Worm (Caenorhabditis elegans) whole organism, young adult: ENCODE results near the gene ints-11.
A peak's percentile ranks its signal among the peaks of the same experiment; 100 is the strongest.

Source experiments
- B0261.1 ChIP-seq: sonication (generic microtip); optimal IDR thresholded peaks from 2 replicates; lab custom pipeline; 2016; ENCODE audit warnings: mild to moderate bottlenecking, missing genetic modification characterization, moderate library complexity, missing compliant biosample characterization
- C06A6.2 ChIP-seq: fragments of 200-800 bp; sonication (Bioruptor generic); conservative IDR thresholded peaks from 2 replicates; pipeline ENCODE4 v1.3.6; 2022; ENCODE audit warnings: missing genetic modification characterization, missing compliant biosample characterization
- F10E7.11 ChIP-seq: sonication (generic microtip); optimal IDR thresholded peaks from 2 replicates; lab custom pipeline; 2017; ENCODE audit warnings: mild to moderate bottlenecking, missing genetic modification characterization, moderate library complexity, missing compliant biosample characterization
- F22D6.2 ChIP-seq: sonication (generic microtip); optimal IDR thresholded peaks from 2 replicates; lab custom pipeline; 2016; ENCODE audit warnings: mild to moderate bottlenecking, missing genetic modification characterization, missing compliant biosample characterization
- F23B12.7 ChIP-seq: sonication (generic microtip); optimal IDR thresholded peaks from 2 replicates; lab custom pipeline; 2017; ENCODE audit warnings: missing genetic modification characterization, mild to moderate bottlenecking, missing compliant biosample characterization, antibody characterized with exemption, moderate library complexity; ENCODE audit not compliant: insufficient read depth
- F37B4.10 ChIP-seq: fragments of 200-800 bp; sonication (Bioruptor generic); IDR thresholded peaks from 2 replicates; pipeline ENCODE4 v1.3.6; 2022; ENCODE audit warnings: missing genetic modification characterization, missing compliant biosample characterization
- F39B2.1 ChIP-seq: fragments of 200-800 bp; sonication (Bioruptor generic); IDR thresholded peaks from 2 replicates; pipeline ENCODE4 v1.3.6; 2022; ENCODE audit warnings: missing genetic modification reagents, missing genetic modification characterization, missing compliant biosample characterization
- F52B5.7 ChIP-seq: sonication (generic microtip); optimal IDR thresholded peaks from 2 replicates; lab custom pipeline; 2016; ENCODE audit warnings: mild to moderate bottlenecking, missing genetic modification characterization, missing compliant biosample characterization
- F57C9.4 ChIP-seq: sonication (generic microtip); optimal IDR thresholded peaks from 2 replicates; lab custom pipeline; 2017; ENCODE audit warnings: mild to moderate bottlenecking, missing genetic modification characterization, missing compliant biosample characterization
- T07F8.4 ChIP-seq: sonication (generic microtip); optimal IDR thresholded peaks from 2 replicates; lab custom pipeline; 2016; ENCODE audit warnings: mild to moderate bottlenecking, missing genetic modification characterization, moderate library complexity, missing compliant biosample characterization
- Y67H2A.10 ChIP-seq: fragments of 200-800 bp; sonication (Bioruptor generic); conservative IDR thresholded peaks from 2 replicates; pipeline ENCODE4 v1.3.6; 2022; ENCODE audit warnings: missing genetic modification reagents, missing genetic modification characterization, missing compliant biosample characterization
- ZK185.1 ChIP-seq: sonication (generic microtip); optimal IDR thresholded peaks from 2 replicates; lab custom pipeline; 2016; ENCODE audit warnings: mild to moderate bottlenecking, missing genetic modification characterization, missing compliant biosample characterization; ENCODE audit not compliant: poor library complexity, severe bottlenecking
- ama-1 ChIP-seq, 3 experiments: fragments of 150-350 bp in 1 of 3; sonication (generic microtip) in 2 of 3; optimal IDR thresholded peaks; 2 replicates each; lab custom pipeline; 2014 to 2018; ENCODE audit warnings: missing biosample characterization in 2 of 3, missing genetic modification characterization in 2 of 3, missing genetic modification reagents in 2 of 3
- atf-7 ChIP-seq: sonication (generic microtip); optimal IDR thresholded peaks from 2 replicates; lab custom pipeline; 2017; ENCODE audit warnings: mild to moderate bottlenecking, missing genetic modification characterization, missing compliant biosample characterization
- attf-6 ChIP-seq: fragments of 200-800 bp; sonication (Bioruptor generic); IDR thresholded peaks from 2 replicates; pipeline ENCODE4 v1.3.6; 2022; ENCODE audit warnings: missing genetic modification reagents, missing genetic modification characterization, missing compliant biosample characterization
- bed-1 ChIP-seq: fragments of 200-800 bp; sonication (Bioruptor generic); IDR thresholded peaks from 2 replicates; pipeline ENCODE4 v1.3.6; 2022; ENCODE audit warnings: missing genetic modification reagents, missing genetic modification characterization, missing compliant biosample characterization
- ccch-3 ChIP-seq: fragments of 200-800 bp; sonication (Bioruptor generic); optimal IDR thresholded peaks from 2 replicates; lab custom pipeline; 2018; ENCODE audit warnings: mild to moderate bottlenecking, missing genetic modification characterization, missing compliant biosample characterization
- cebp-2 ChIP-seq: fragments of 200-800 bp; sonication (Bioruptor generic); IDR thresholded peaks from 2 replicates; pipeline ENCODE4 v1.3.6; 2022; ENCODE audit warnings: missing genetic modification characterization, missing compliant biosample characterization
- ceh-27 ChIP-seq: fragments of 200-800 bp; sonication (Bioruptor generic); optimal IDR thresholded peaks from 2 replicates; lab custom pipeline; 2018; ENCODE audit warnings: mild to moderate bottlenecking, missing genetic modification characterization, moderate library complexity, missing compliant biosample characterization
- ceh-58 ChIP-seq: fragments of 200-800 bp; sonication (Bioruptor generic); IDR thresholded peaks from 2 replicates; pipeline ENCODE4 v1.3.6; 2022; ENCODE audit warnings: missing genetic modification characterization, missing compliant biosample characterization
- ceh-79 ChIP-seq: sonication (generic microtip); optimal IDR thresholded peaks from 2 replicates; lab custom pipeline; 2017; ENCODE audit warnings: mild to moderate bottlenecking, missing genetic modification characterization, missing compliant biosample characterization
- chd-7 ChIP-seq: sonication (generic microtip); optimal IDR thresholded peaks from 2 replicates; lab custom pipeline; 2016; ENCODE audit warnings: mild to moderate bottlenecking, missing genetic modification characterization, moderate library complexity, missing compliant biosample characterization
- egl-18 ChIP-seq: fragments of 200-800 bp; sonication (Bioruptor generic); IDR thresholded peaks from 2 replicates; pipeline ENCODE4 v1.3.6; 2022; ENCODE audit warnings: missing genetic modification reagents, missing genetic modification characterization, missing compliant biosample characterization
- egl-44 ChIP-seq: fragments of 200-800 bp; sonication (Bioruptor generic); IDR thresholded peaks from 2 replicates; pipeline ENCODE4 v1.3.6; 2022; ENCODE audit warnings: missing genetic modification reagents, missing genetic modification characterization, missing compliant biosample characterization
- fkh-3 ChIP-seq: sonication (generic microtip); optimal IDR thresholded peaks from 2 replicates; lab custom pipeline; 2016; ENCODE audit warnings: mild to moderate bottlenecking, missing genetic modification characterization, missing compliant biosample characterization
- gei-17 ChIP-seq: fragments of 200-800 bp; sonication (Bioruptor generic); optimal IDR thresholded peaks from 2 replicates; lab custom pipeline; 2018; ENCODE audit warnings: mild to moderate bottlenecking, missing genetic modification characterization, missing compliant biosample characterization
- him-1 ChIP-seq: sonication (generic microtip); optimal IDR thresholded peaks from 2 replicates; lab custom pipeline; 2016; ENCODE audit warnings: missing genotype, missing genetic modification reagents, missing genetic modification characterization, missing compliant biosample characterization
- hlh-12 ChIP-seq: sonication (generic microtip); optimal IDR thresholded peaks from 2 replicates; lab custom pipeline; 2016; ENCODE audit warnings: missing genetic modification characterization, missing compliant biosample characterization
- hmg-1.2 ChIP-seq: fragments of 200-800 bp; sonication (Bioruptor generic); IDR thresholded peaks from 2 replicates; pipeline ENCODE4 v1.3.6; 2022; ENCODE audit warnings: missing genetic modification reagents, missing genetic modification characterization, missing compliant biosample characterization
- hrde-1 ChIP-seq: sonication (generic microtip); optimal IDR thresholded peaks from 2 replicates; lab custom pipeline; 2016; ENCODE audit warnings: missing genetic modification characterization, mild to moderate bottlenecking, missing compliant biosample characterization, moderate library complexity, missing genotype, missing genetic modification reagents, borderline replicate concordance
- lag-1 ChIP-seq: fragments of 200-800 bp; sonication (Bioruptor generic); IDR thresholded peaks from 2 replicates; pipeline ENCODE4 v1.3.6; 2022; ENCODE audit warnings: missing genetic modification reagents, missing genetic modification characterization, missing compliant biosample characterization
- lin-35 ChIP-seq, 3 experiments: fragments of 150-350 bp in 2 of 3; sonication (generic microtip) in 1 of 3; optimal IDR thresholded peaks; 2 replicates each; lab custom pipeline; 2014 to 2018; ENCODE audit warnings: missing biosample characterization in 3 of 3, missing genetic modification characterization in 3 of 3, missing genetic modification reagents in 3 of 3
- nfya-2 ChIP-seq: fragments of 200-800 bp; sonication (Bioruptor generic); IDR thresholded peaks from 2 replicates; pipeline ENCODE4 v1.3.6; 2022; ENCODE audit warnings: missing genetic modification reagents, missing genetic modification characterization, missing compliant biosample characterization
- nhr-120 ChIP-seq: fragments of 200-800 bp; sonication (Bioruptor generic); IDR thresholded peaks from 2 replicates; pipeline ENCODE4 v1.3.6; 2022; ENCODE audit warnings: missing genetic modification characterization, missing compliant biosample characterization
- nhr-179 ChIP-seq: sonication (generic microtip); optimal IDR thresholded peaks from 2 replicates; lab custom pipeline; 2016; ENCODE audit warnings: mild to moderate bottlenecking, missing genetic modification characterization, missing compliant biosample characterization
- nhr-90 ChIP-seq: sonication (generic microtip); optimal IDR thresholded peaks from 2 replicates; lab custom pipeline; 2016; ENCODE audit warnings: missing genotype, mild to moderate bottlenecking, missing genetic modification characterization, missing compliant biosample characterization
- rec-8 ChIP-seq, 2 experiments: sonication (generic microtip); optimal IDR thresholded peaks; 2 replicates each; lab custom pipeline; 2016; ENCODE audit warnings: mild to moderate bottlenecking in 2 of 2, missing genetic modification characterization in 2 of 2, missing genetic modification reagents in 2 of 2, missing genotype in 2 of 2, missing biosample characterization in 1 of 2, missing compliant biosample characterization in 1 of 2, moderate library complexity in 1 of 2
- sea-2 ChIP-seq: fragments of 200-800 bp; sonication (Bioruptor generic); IDR thresholded peaks from 2 replicates; pipeline ENCODE4 v1.3.6; 2022; ENCODE audit warnings: missing genetic modification characterization, missing compliant biosample characterization
- snpc-1.1 ChIP-seq: sonication (generic microtip); optimal IDR thresholded peaks from 2 replicates; lab custom pipeline; 2017; ENCODE audit warnings: missing genetic modification characterization, mild to moderate bottlenecking, missing compliant biosample characterization, antibody characterized with exemption, moderate library complexity, missing genotype, missing genetic modification reagents; ENCODE audit not compliant: insufficient read depth
- snpc-1.3 ChIP-seq: sonication (generic microtip); optimal IDR thresholded peaks from 2 replicates; lab custom pipeline; 2017; ENCODE audit warnings: missing genetic modification characterization, mild to moderate bottlenecking, missing compliant biosample characterization, antibody characterized with exemption, moderate library complexity, missing genotype, missing genetic modification reagents; ENCODE audit not compliant: insufficient read depth
- tbp1 ChIP-seq: fragments of 200-800 bp; sonication (Bioruptor generic); optimal IDR thresholded peaks from 2 replicates; lab custom pipeline; 2018; ENCODE audit warnings: mild to moderate bottlenecking, missing genetic modification characterization, missing compliant biosample characterization
- zim-3 ChIP-seq: sonication (generic microtip); optimal IDR thresholded peaks from 2 replicates; lab custom pipeline; 2017; ENCODE audit warnings: mild to moderate bottlenecking, missing genetic modification characterization, moderate library complexity, missing compliant biosample characterization

The ints-11 gene

ce11 chrII:8093914-8094313, 49.4 kb downstream of the ints-11 start:
- TF ChIP-seq F39B2.1 (GFP tag; lab: Robert Waterston, UW) = no peak
- TF ChIP-seq, all 124 proteins: peak for 0

DNA sequence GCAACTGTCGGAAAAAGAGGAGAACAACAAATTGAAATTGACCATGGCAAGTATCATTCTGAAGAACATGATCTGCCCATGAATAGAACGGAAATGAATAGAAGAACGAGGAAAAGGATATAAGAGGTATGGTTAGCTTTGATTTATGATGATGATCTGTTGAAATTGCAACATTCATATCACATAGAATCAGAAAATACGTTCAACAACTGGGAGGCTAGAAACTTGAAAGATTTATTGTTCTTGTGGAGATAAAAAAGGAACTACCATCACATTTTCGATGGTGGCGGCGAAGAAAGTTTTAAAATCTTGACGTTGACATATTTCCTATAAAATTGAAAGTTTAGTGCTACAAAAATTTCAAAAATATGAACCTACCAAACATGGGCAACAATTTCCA, 50.0 kb downstream of the ints-11 start:
- TF ChIP-seq nhr-179 (tag; lab: Kevin White, UChicago) = no peak
- no peak for TF ChIP-seq fkh-3 (tag; lab: Kevin White, UChicago)
- TF ChIP-seq hmg-1.2 (GFP tag; lab: Robert Waterston, UW) = no peak
- TF ChIP-seq, all 124 proteins: peak for 0

DNA sequence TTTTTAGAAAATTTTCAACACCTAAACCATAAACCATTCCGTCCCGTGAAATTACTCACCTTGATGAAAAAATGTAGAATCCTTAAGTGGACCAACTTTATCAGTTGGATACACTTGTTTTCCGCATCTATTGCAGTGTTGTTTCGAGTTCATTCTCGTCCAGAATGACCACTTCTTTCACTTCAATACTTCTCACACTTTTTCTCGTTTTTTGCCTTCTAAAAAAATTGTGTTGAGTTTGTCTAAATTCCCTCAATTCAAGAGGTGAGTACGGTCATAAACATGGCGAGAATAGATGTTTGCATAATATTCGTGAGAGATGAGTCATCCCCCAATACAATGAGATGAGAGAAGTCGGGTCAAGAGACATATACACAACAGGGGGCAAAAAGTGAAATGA, 50.7 kb downstream of the ints-11 start, which contains the start of gene ltd-1:
Gene ltd-1, minus strand, starts transcription at position 218 of the 400 bp plus-strand sequence.
- TF ChIP-seq lin-35 (GFP tag; optimal IDR thresholded peaks at IDR 0.05; lab: Kevin White, UChicago) (no peak), ceh-27 (GFP tag; lab: Kevin White, UChicago) (no peak)

DNA sequence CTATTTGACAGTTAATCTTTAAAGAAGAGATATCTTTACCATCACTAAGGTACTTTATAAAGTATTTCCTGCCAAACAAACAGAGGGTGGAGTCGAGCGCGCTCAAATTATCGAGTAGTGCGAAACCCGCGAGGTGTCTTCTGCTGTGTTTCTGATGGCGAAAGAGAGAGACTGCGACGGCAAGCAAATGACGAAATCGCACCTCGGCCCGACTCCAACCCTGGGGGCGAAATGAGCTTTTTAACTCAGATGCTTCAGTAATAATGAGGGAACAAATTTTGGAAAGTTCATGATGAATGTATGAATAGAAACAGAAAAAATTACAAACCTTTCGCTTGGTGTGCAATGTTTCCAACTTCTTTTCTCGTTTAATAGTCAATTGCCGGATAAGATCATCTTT, 51.8 kb downstream of the ints-11 start:
- TF ChIP-seq egl-18 (GFP tag; lab: Robert Waterston, UW) (no peak), F23B12.7 (peak; percentile 77), hlh-12 (no peak), ama-1 (optimal IDR thresholded peaks at IDR 0.05; lab: Kevin White, UChicago) (peak; percentile 29), ama-1 (GFP tag; optimal IDR thresholded peaks at IDR 0.05; lab: Kevin White, UChicago) (peak in 1 of 2 experiments; percentile 23), ceh-27 (GFP tag; lab: Kevin White, UChicago) (no peak), rec-8 (tag; optimal IDR thresholded peaks at IDR 0.05; lab: Kevin White, UChicago) (no peak), attf-6 (peak; percentile 55; the same call in 1 of the 2 replicates), snpc-1.1 (tag; lab: Kevin White, UChicago) (peak; percentile 95), F52B5.7 (tag; lab: Kevin White, UChicago) (no peak), lag-1 (GFP tag; lab: Robert Waterston, UW) (no peak), him-1 (tag; lab: Kevin White, UChicago) (peak; percentile 89), F37B4.10 (GFP tag; lab: Robert Waterston, UW) (no peak), nfya-2 (GFP tag; lab: Robert Waterston, UW) (no peak), Y67H2A.10 (no peak), ccch-3 (GFP tag; lab: Kevin White, UChicago) (no peak), F22D6.2 (tag; lab: Kevin White, UChicago) (no peak), B0261.1 (tag; lab: Kevin White, UChicago) (no peak), ZK185.1 (tag; lab: Kevin White, UChicago) (peak; percentile 45), C06A6.2 (no peak), F57C9.4 (tag; lab: Kevin White, UChicago) (no peak), egl-44 (GFP tag; lab: Robert Waterston, UW) (0 out of 2 replicates have a peak, but pooled peaks have one; percentile 35), cebp-2 (GFP tag; lab: Robert Waterston, UW) (no peak), sea-2 (no peak), chd-7 (tag; lab: Kevin White, UChicago) (peak; percentile 26), T07F8.4 (tag; lab: Kevin White, UChicago) (no peak), tbp1 (GFP tag; lab: Kevin White, UChicago) (peak; percentile 77), ceh-79 (tag; lab: Kevin White, UChicago) (no peak), gei-17 (GFP tag; lab: Kevin White, UChicago) (no peak), snpc-1.3 (tag; lab: Kevin White, UChicago) (peak; percentile 81), F10E7.11 (tag; lab: Kevin White, UChicago) (no peak), atf-7 (tag; lab: Kevin White, UChicago) (no peak), nhr-90 (no peak), zim-3 (tag; lab: Kevin White, UChicago) (no peak), hrde-1 (tag; lab: Kevin White, UChicago) (no peak), nhr-120 (no peak), ceh-58 (no peak), bed-1 (GFP tag; lab: Robert Waterston, UW) (no peak)
